Worm (Caenorhabditis elegans) whole organism, young adult: ENCODE measurements around the gene immt-1.

Source experiments
- B0261.1 ChIP-seq: sonication (generic microtip); optimal IDR thresholded peaks from 2 replicates; lab custom pipeline; 2016; ENCODE audit warnings: mild to moderate bottlenecking, missing genetic modification characterization, moderate library complexity, missing compliant biosample characterization
- B0336.3 ChIP-seq: fragments of 200-800 bp; sonication (Bioruptor generic); IDR thresholded peaks from 2 replicates; pipeline ENCODE4 v1.3.6; 2022; ENCODE audit warnings: missing genetic modification characterization, missing compliant biosample characterization
- D2030.7 ChIP-seq: fragments of 200-800 bp; sonication (Bioruptor generic); IDR thresholded peaks from 2 replicates; pipeline ENCODE4 v1.3.6; 2022; ENCODE audit warnings: missing genetic modification reagents, missing genetic modification characterization, missing compliant biosample characterization
- F10E7.11 ChIP-seq: sonication (generic microtip); optimal IDR thresholded peaks from 2 replicates; lab custom pipeline; 2017; ENCODE audit warnings: mild to moderate bottlenecking, missing genetic modification characterization, moderate library complexity, missing compliant biosample characterization
- F22D6.2 ChIP-seq: sonication (generic microtip); optimal IDR thresholded peaks from 2 replicates; lab custom pipeline; 2016; ENCODE audit warnings: mild to moderate bottlenecking, missing genetic modification characterization, missing compliant biosample characterization
- F23B12.7 ChIP-seq: sonication (generic microtip); optimal IDR thresholded peaks from 2 replicates; lab custom pipeline; 2017; ENCODE audit warnings: missing genetic modification characterization, mild to moderate bottlenecking, missing compliant biosample characterization, antibody characterized with exemption, moderate library complexity; ENCODE audit not compliant: insufficient read depth
- T07F8.4 ChIP-seq: sonication (generic microtip); optimal IDR thresholded peaks from 2 replicates; lab custom pipeline; 2016; ENCODE audit warnings: mild to moderate bottlenecking, missing genetic modification characterization, moderate library complexity, missing compliant biosample characterization
- T26A5.8 ChIP-seq: sonication (generic microtip); optimal IDR thresholded peaks from 2 replicates; lab custom pipeline; 2016; ENCODE audit warnings: missing genetic modification characterization, missing compliant biosample characterization
- Y53G8AR.9 ChIP-seq: fragments of 200-800 bp; sonication (Bioruptor generic); conservative IDR thresholded peaks from 2 replicates; pipeline ENCODE4 v1.3.6; 2022; ENCODE audit warnings: missing genetic modification reagents, missing genetic modification characterization, missing compliant biosample characterization
- Y79H2A.3 ChIP-seq: fragments of 200-800 bp; sonication (Bioruptor generic); conservative IDR thresholded peaks from 2 replicates; pipeline ENCODE4 v1.3.6; 2022; ENCODE audit warnings: missing genetic modification reagents, missing genetic modification characterization, missing compliant biosample characterization
- atf-7 ChIP-seq: sonication (generic microtip); optimal IDR thresholded peaks from 2 replicates; lab custom pipeline; 2017; ENCODE audit warnings: mild to moderate bottlenecking, missing genetic modification characterization, missing compliant biosample characterization
- athp-1 ChIP-seq: sonication (generic microtip); optimal IDR thresholded peaks from 2 replicates; lab custom pipeline; 2017; ENCODE audit warnings: mild to moderate bottlenecking, missing genetic modification characterization, missing compliant biosample characterization
- attf-3 ChIP-seq: fragments of 200-800 bp; sonication (Bioruptor generic); conservative IDR thresholded peaks from 2 replicates; pipeline ENCODE4 v1.3.6; 2022; ENCODE audit warnings: missing genetic modification reagents, missing genetic modification characterization, missing compliant biosample characterization
- attf-5 ChIP-seq: fragments of 200-800 bp; sonication (Bioruptor generic); optimal IDR thresholded peaks from 2 replicates; lab custom pipeline; 2018; ENCODE audit warnings: mild to moderate bottlenecking, missing genetic modification characterization, missing compliant biosample characterization
- bed-1 ChIP-seq: fragments of 200-800 bp; sonication (Bioruptor generic); IDR thresholded peaks from 2 replicates; pipeline ENCODE4 v1.3.6; 2022; ENCODE audit warnings: missing genetic modification reagents, missing genetic modification characterization, missing compliant biosample characterization
- bed-2 ChIP-seq: fragments of 200-800 bp; sonication (Bioruptor generic); IDR thresholded peaks from 2 replicates; pipeline ENCODE4 v1.3.6; 2022; ENCODE audit warnings: missing genetic modification reagents, missing genetic modification characterization, missing compliant biosample characterization
- ceh-100 ChIP-seq: fragments of 200-800 bp; sonication (Bioruptor generic); IDR thresholded peaks from 2 replicates; pipeline ENCODE4 v1.3.6; 2022; ENCODE audit warnings: missing genetic modification reagents, missing genetic modification characterization, missing compliant biosample characterization
- ceh-27 ChIP-seq: fragments of 200-800 bp; sonication (Bioruptor generic); optimal IDR thresholded peaks from 2 replicates; lab custom pipeline; 2018; ENCODE audit warnings: mild to moderate bottlenecking, missing genetic modification characterization, moderate library complexity, missing compliant biosample characterization
- die-1 ChIP-seq: sonication (generic microtip); optimal IDR thresholded peaks from 2 replicates; lab custom pipeline; 2016; ENCODE audit warnings: missing genotype, mild to moderate bottlenecking, missing genetic modification characterization, missing compliant biosample characterization
- dpff-1 ChIP-seq: sonication (generic microtip); optimal IDR thresholded peaks from 2 replicates; lab custom pipeline; 2017; ENCODE audit warnings: mild to moderate bottlenecking, missing genetic modification characterization, missing compliant biosample characterization
- efl-1 ChIP-seq: fragments of 150-350 bp; optimal IDR thresholded peaks from 2 replicates; lab custom pipeline; 2014; ENCODE audit warnings: missing biosample characterization, missing genetic modification reagents, missing genetic modification characterization
- egl-44 ChIP-seq: fragments of 200-800 bp; sonication (Bioruptor generic); IDR thresholded peaks from 2 replicates; pipeline ENCODE4 v1.3.6; 2022; ENCODE audit warnings: missing genetic modification reagents, missing genetic modification characterization, missing compliant biosample characterization
- him-1 ChIP-seq: sonication (generic microtip); optimal IDR thresholded peaks from 2 replicates; lab custom pipeline; 2016; ENCODE audit warnings: missing genotype, missing genetic modification reagents, missing genetic modification characterization, missing compliant biosample characterization
- hrde-1 ChIP-seq: sonication (generic microtip); optimal IDR thresholded peaks from 2 replicates; lab custom pipeline; 2016; ENCODE audit warnings: missing genetic modification characterization, mild to moderate bottlenecking, missing compliant biosample characterization, moderate library complexity, missing genotype, missing genetic modification reagents, borderline replicate concordance
- hsf-1 ChIP-seq: fragments of 200-800 bp; sonication (Bioruptor generic); IDR thresholded peaks from 2 replicates; pipeline ENCODE4 v1.3.6; 2022; ENCODE audit warnings: missing genetic modification reagents, missing genetic modification characterization, missing compliant biosample characterization
- lin-26 ChIP-seq: fragments of 200-800 bp; sonication (Bioruptor generic); IDR thresholded peaks from 2 replicates; pipeline ENCODE4 v1.3.6; 2022; ENCODE audit warnings: missing genetic modification reagents, missing genetic modification characterization, missing compliant biosample characterization
- lin-54 ChIP-seq: fragments of 200-800 bp; sonication (Bioruptor generic); optimal IDR thresholded peaks from 2 replicates; lab custom pipeline; 2018; ENCODE audit warnings: mild to moderate bottlenecking, missing genetic modification characterization, missing compliant biosample characterization
- madf-10 ChIP-seq: sonication (generic microtip); optimal IDR thresholded peaks from 2 replicates; lab custom pipeline; 2016; ENCODE audit warnings: mild to moderate bottlenecking, missing genetic modification characterization, missing compliant biosample characterization
- madf-3 ChIP-seq: fragments of 200-800 bp; sonication (Bioruptor generic); IDR thresholded peaks from 2 replicates; pipeline ENCODE4 v1.3.6; 2022; ENCODE audit warnings: missing genetic modification reagents, missing genetic modification characterization, missing compliant biosample characterization
- mcd-1 ChIP-seq: fragments of 200-800 bp; sonication (Bioruptor generic); IDR thresholded peaks from 2 replicates; pipeline ENCODE4 v1.3.6; 2022; ENCODE audit warnings: missing genetic modification reagents, missing genetic modification characterization, missing compliant biosample characterization
- mes-4 ChIP-seq: sonication (generic microtip); optimal IDR thresholded peaks from 2 replicates; lab custom pipeline; 2016; ENCODE audit warnings: missing genotype, missing genetic modification characterization, missing compliant biosample characterization
- mxl-1 ChIP-seq: sonication (generic microtip); optimal IDR thresholded peaks from 2 replicates; lab custom pipeline; 2016; ENCODE audit warnings: missing genetic modification characterization, missing compliant biosample characterization
- nfyb-1 ChIP-seq: fragments of 200-800 bp; sonication (Bioruptor generic); IDR thresholded peaks from 2 replicates; pipeline ENCODE4 v1.3.6; 2022; ENCODE audit warnings: missing genetic modification reagents, missing genetic modification characterization, missing compliant biosample characterization
- nhr-80 ChIP-seq: sonication (generic microtip); optimal IDR thresholded peaks from 2 replicates; lab custom pipeline; 2016; ENCODE audit warnings: missing genetic modification characterization, missing compliant biosample characterization
- pbrm-1 ChIP-seq: fragments of 200-800 bp; sonication (Bioruptor generic); IDR thresholded peaks from 2 replicates; pipeline ENCODE4 v1.3.6; 2022; ENCODE audit warnings: missing genetic modification reagents, missing genetic modification characterization, missing compliant biosample characterization
- rec-8 ChIP-seq, 2 experiments: sonication (generic microtip); optimal IDR thresholded peaks; 2 replicates each; lab custom pipeline; 2016; ENCODE audit warnings: mild to moderate bottlenecking in 2 of 2, missing genetic modification characterization in 2 of 2, missing genetic modification reagents in 2 of 2, missing genotype in 2 of 2, missing biosample characterization in 1 of 2, missing compliant biosample characterization in 1 of 2, moderate library complexity in 1 of 2
- rpc-1 ChIP-seq, 2 experiments: fragments of 150-350 bp in 1 of 2; sonication (generic microtip) in 1 of 2; optimal IDR thresholded peaks; 2 replicates each; lab custom pipeline; 2014 to 2018; ENCODE audit warnings: missing biosample characterization in 1 of 2, missing genetic modification characterization in 1 of 2, missing genetic modification reagents in 1 of 2, missing genotype in 1 of 2
- sea-2 ChIP-seq: fragments of 200-800 bp; sonication (Bioruptor generic); IDR thresholded peaks from 2 replicates; pipeline ENCODE4 v1.3.6; 2022; ENCODE audit warnings: missing genetic modification characterization, missing compliant biosample characterization
- snpc-4 ChIP-seq, 5 experiments: fragments of 150-350 bp in 1 of 5; sonication (generic microtip) in 4 of 5; optimal IDR thresholded peaks; 2 replicates each; lab custom pipeline; 2014 to 2018; ENCODE audit warnings: missing genetic modification characterization in 5 of 5, missing biosample characterization in 3 of 5, antibody characterized with exemption in 2 of 5, mild to moderate bottlenecking in 2 of 5, missing compliant biosample characterization in 2 of 5, missing genotype in 2 of 5, moderate library complexity in 2 of 5, missing genetic modification reagents in 1 of 5
- unc-130 ChIP-seq: sonication (generic microtip); optimal IDR thresholded peaks from 2 replicates; lab custom pipeline; 2016; ENCODE audit warnings: missing genetic modification reagents, missing genetic modification characterization, missing compliant biosample characterization
- zfh-2 ChIP-seq: fragments of 200-800 bp; sonication (Bioruptor generic); conservative IDR thresholded peaks from 2 replicates; pipeline ENCODE4 v1.3.6; 2022; ENCODE audit warnings: missing genetic modification reagents, missing genetic modification characterization, missing compliant biosample characterization
- ztf-18 ChIP-seq: sonication (generic microtip); optimal IDR thresholded peaks from 2 replicates; lab custom pipeline; 2016; ENCODE audit warnings: missing genotype, mild to moderate bottlenecking, missing genetic modification characterization, missing compliant biosample characterization
- ztf-22 ChIP-seq: fragments of 200-800 bp; sonication (Bioruptor generic); optimal IDR thresholded peaks from 2 replicates; lab custom pipeline; 2018; ENCODE audit warnings: mild to moderate bottlenecking, missing genetic modification characterization, moderate library complexity, missing compliant biosample characterization
- ztf-25 ChIP-seq: fragments of 200-800 bp; sonication (Bioruptor generic); IDR thresholded peaks from 2 replicates; pipeline ENCODE4 v1.3.6; 2022; ENCODE audit warnings: missing genetic modification reagents, missing genetic modification characterization, missing compliant biosample characterization
- ztf-26 ChIP-seq: sonication (generic microtip); optimal IDR thresholded peaks from 2 replicates; lab custom pipeline; 2017; ENCODE audit warnings: missing genetic modification characterization, missing compliant biosample characterization
- ztf-3 ChIP-seq: fragments of 200-800 bp; sonication (Bioruptor generic); optimal IDR thresholded peaks from 2 replicates; lab custom pipeline; 2018; ENCODE audit warnings: mild to moderate bottlenecking, missing genetic modification characterization, missing compliant biosample characterization

The immt-1 gene

ce11 chrX:2700649-2701048, 13.7 kb upstream of the immt-1 start:
- no peak for TF ChIP-seq rec-8 (tag; optimal IDR thresholded peaks at IDR 0.05; lab: Kevin White, UChicago)
- TF ChIP-seq mxl-1 = no peak
- no peak for TF ChIP-seq atf-7 (tag; lab: Kevin White, UChicago)
- TF ChIP-seq mcd-1 = no peak
- TF ChIP-seq ztf-18 (tag; lab: Kevin White, UChicago) = no peak
- no peak for TF ChIP-seq snpc-4 (GFP tag; optimal IDR thresholded peaks at IDR 0.05; lab: Kevin White, UChicago)
- no peak for TF ChIP-seq snpc-4 (tag; optimal IDR thresholded peaks at IDR 0.05; lab: Kevin White, UChicago)
- no peak for TF ChIP-seq ztf-22 (GFP tag; lab: Kevin White, UChicago)
- no peak for TF ChIP-seq ceh-100 (GFP tag; lab: Robert Waterston, UW)
- no peak for TF ChIP-seq B0336.3 (GFP tag; lab: Robert Waterston, UW)
- TF ChIP-seq him-1 (tag; lab: Kevin White, UChicago) = no peak
- no peak for TF ChIP-seq T26A5.8
- TF ChIP-seq, all 124 proteins: peak for 0

ce11 chrX:2698197-2698800, 11.3 kb upstream of the immt-1 start:
- TF ChIP-seq D2030.7 (GFP tag; lab: Robert Waterston, UW) (no peak), ztf-25 (GFP tag; lab: Robert Waterston, UW) (no peak), B0261.1 (no peak), dpff-1 (tag; lab: Kevin White, UChicago) (no peak), ztf-3 (no peak), ztf-26 (tag; lab: Kevin White, UChicago) (no peak), sea-2 (no peak), rpc-1 (optimal IDR thresholded peaks at IDR 0.05; lab: Kevin White, UChicago) (no peak), rpc-1 (tag; optimal IDR thresholded peaks at IDR 0.05; lab: Kevin White, UChicago) (no peak), lin-54 (no peak), egl-44 (GFP tag; lab: Robert Waterston, UW) (no peak), F10E7.11 (tag; lab: Kevin White, UChicago) (no peak), die-1 (tag; lab: Kevin White, UChicago) (no peak), T07F8.4 (tag; lab: Kevin White, UChicago) (no peak), F23B12.7 (tag; lab: Kevin White, UChicago) (no peak), lin-26 (GFP tag; lab: Robert Waterston, UW) (no peak), zfh-2 (GFP tag; lab: Robert Waterston, UW) (no peak), pbrm-1 (GFP tag; lab: Robert Waterston, UW) (0 out of 2 replicates have a peak, but pooled peaks have one; percentile 18), efl-1 (GFP tag; lab: Kevin White, UChicago) (no peak), B0336.3 (GFP tag; lab: Robert Waterston, UW) (peak; percentile 51; the same call in 1 of the 2 replicates), F22D6.2 (tag; lab: Kevin White, UChicago) (no peak), madf-10 (tag; lab: Kevin White, UChicago) (no peak), bed-1 (no peak), mes-4 (tag; lab: Kevin White, UChicago) (no peak), attf-3 (no peak), Y53G8AR.9 (peak; percentile 55; the same call in 1 of the 2 replicates), hrde-1 (tag; lab: Kevin White, UChicago) (no peak), rec-8 (tag; optimal IDR thresholded peaks at IDR 0.05; lab: Kevin White, UChicago) (no peak), ceh-27 (no peak), hsf-1 (no peak), bed-2 (GFP tag; lab: Robert Waterston, UW) (no peak), nhr-80 (tag; lab: Kevin White, UChicago) (peak; percentile 29), Y79H2A.3 (GFP tag; lab: Robert Waterston, UW) (0 out of 2 replicates have a peak, but pooled peaks have one; percentile 12), nfyb-1 (GFP tag; lab: Robert Waterston, UW) (peak; percentile 63; the same call in 1 of the 2 replicates), athp-1 (tag; lab: Kevin White, UChicago) (no peak), attf-5 (no peak), unc-130 (GFP tag; lab: Kevin White, UChicago) (no peak), madf-3 (no peak), snpc-4 (GFP tag; optimal IDR thresholded peaks at IDR 0.05; lab: Kevin White, UChicago) (no peak), snpc-4 (tag; optimal IDR thresholded peaks at IDR 0.05; lab: Kevin White, UChicago) (no peak)
